Worm (Caenorhabditis elegans) whole organism, L3 larva: ENCODE data around the gene K10H10.10.

ENCODE experiments used
- unc-39 ChIP-seq: sonication (generic microtip); optimal IDR thresholded peaks from 4 replicates; lab custom pipeline; 2017; ENCODE audit warnings: missing biosample characterization, missing genetic modification characterization
- ztf-11 ChIP-seq: fragments of 150-350 bp; optimal IDR thresholded peaks from 2 replicates; lab custom pipeline; 2014; ENCODE audit warnings: missing biosample characterization, missing genetic modification characterization

DNA sequence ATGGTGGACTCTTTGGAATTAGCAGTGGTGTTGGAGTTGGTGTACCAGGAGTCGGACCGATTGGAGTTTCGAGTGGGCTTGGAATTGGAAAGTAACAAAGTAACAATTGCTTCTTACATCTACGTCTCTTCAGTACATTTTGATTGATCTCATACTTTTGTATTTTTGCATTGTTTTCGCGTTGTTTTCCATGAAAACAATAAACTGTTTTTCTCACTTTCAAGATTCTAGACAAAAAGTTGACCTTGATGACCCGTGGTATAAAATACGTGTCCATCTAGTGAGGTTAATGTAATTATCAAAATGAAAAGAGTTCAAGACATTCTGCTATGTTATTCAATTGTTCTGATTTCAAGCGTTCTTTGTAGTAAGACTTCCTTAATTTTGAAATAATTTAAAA is 6.1 kb upstream of the K10H10.10 start, which contains the start of gene K10H10.5:
- TF ChIP-seq ztf-11 (tag; lab: Kevin White, UChicago) (no peak), unc-39 (tag; lab: Kevin White, UChicago) (no peak)
